Fruit fly (Drosophila melanogaster): ENCODE results near the gene eIF1A.

eIF1A gene

dm6 chr3R:18244171-18245043 lies 30.1 kb upstream of the eIF1A start (continued):
- TF ChIP-seq sens (GFP tag): peak; percentile 72
- peak; percentile 16; the same call in 1 of the 2 replicates for TF ChIP-seq CG32532 (GFP tag; IDR thresholded peaks at IDR 0.05)
- no peak for TF ChIP-seq CG17802 (tag; optimal IDR thresholded peaks at IDR 0.05)
- TF ChIP-seq CG6654 (GFP tag; optimal IDR thresholded peaks at IDR 0.05): no peak
- TF ChIP-seq gce (GFP tag; IDR thresholded peaks at IDR 0.05): no peak
- no peak for TF ChIP-seq Gsc (GFP tag; IDR thresholded peaks at IDR 0.05)
- TF ChIP-seq wdn (GFP tag; IDR thresholded peaks at IDR 0.05): no peak
- no peak for TF ChIP-seq ind (GFP tag; optimal IDR thresholded peaks at IDR 0.05)
- no peak for TF ChIP-seq CG8944 (GFP tag; optimal IDR thresholded peaks at IDR 0.05)
- no peak for TF ChIP-seq CG9727 (GFP tag; optimal IDR thresholded peaks at IDR 0.05)
- no peak for TF ChIP-seq al (GFP tag; IDR thresholded peaks at IDR 0.05)
- 0 out of 3 replicates have a peak, but pooled peaks have one; percentile 25 for TF ChIP-seq ken (GFP tag; IDR thresholded peaks at IDR 0.05)
- no peak for TF ChIP-seq ATbp (GFP tag; optimal IDR thresholded peaks at IDR 0.05)
- TF ChIP-seq dysf (GFP tag; IDR thresholded peaks at IDR 0.05): peak; percentile 41; the same call in 1 of the 3 replicates
- peak; percentile 48 for TF ChIP-seq corto (GFP tag; optimal IDR thresholded peaks at IDR 0.05)
- TF ChIP-seq CG5245 (GFP tag; optimal IDR thresholded peaks at IDR 0.05): no peak
- 0 out of 2 replicates have a peak, but pooled peaks have one; percentile 38 for TF ChIP-seq CG8765 (GFP tag; IDR thresholded peaks at IDR 0.05)
- TF ChIP-seq CG18599 (GFP tag; optimal IDR thresholded peaks at IDR 0.05): peak; percentile 17
- TF ChIP-seq CG7745 (tag; optimal IDR thresholded peaks at IDR 0.05): no peak
- no peak for TF ChIP-seq chn (GFP tag; optimal IDR thresholded peaks at IDR 0.05)

dm6 chr3R:18245044-18245596 lies 29.3 kb upstream of the eIF1A start:
- TF ChIP-seq knrl (GFP tag; IDR thresholded peaks at IDR 0.05; ENCODE audit: partially characterized antibody) (no peak), CG4707 (GFP tag; optimal IDR thresholded peaks at IDR 0.05) (no peak), tap (tag; optimal IDR thresholded peaks at IDR 0.05) (no peak), ewg (GFP tag; optimal IDR thresholded peaks at IDR 0.05) (peak; percentile 53), dimm (GFP tag; IDR thresholded peaks at IDR 0.05) (no peak), ttk (GFP tag; IDR thresholded peaks at IDR 0.05) (0 out of 2 replicates have a peak, but pooled peaks have one; percentile 17), sd (tag; optimal IDR thresholded peaks at IDR 0.05) (peak; percentile 67), sens-2 (GFP tag; IDR thresholded peaks at IDR 0.05) (no peak), Rfx (GFP tag; IDR thresholded peaks at IDR 0.05) (no peak), CG17385 (GFP tag; optimal IDR thresholded peaks at IDR 0.05) (no peak), CG11695 (GFP tag; IDR thresholded peaks at IDR 0.05) (0 out of 3 replicates have a peak, but pooled peaks have one; percentile 19), crp (GFP tag; optimal IDR thresholded peaks at IDR 0.05) (no peak), Oli (tag; optimal IDR thresholded peaks at IDR 0.05) (no peak), CG9609 (GFP tag; optimal IDR thresholded peaks at IDR 0.05) (no peak), pros (GFP tag; optimal IDR thresholded peaks at IDR 0.05) (peak; percentile 74), Fer2 (tag; optimal IDR thresholded peaks at IDR 0.05) (no peak), nerfin-2 (GFP tag; IDR thresholded peaks at IDR 0.05; ENCODE audit: partially characterized antibody) (0 out of 2 replicates have a peak, but pooled peaks have one; percentile 14), Dp (GFP tag; optimal IDR thresholded peaks at IDR 0.05) (no peak), CG3847 (GFP tag; IDR thresholded peaks at IDR 0.05) (no peak), bsh (GFP tag; optimal IDR thresholded peaks at IDR 0.05) (no peak), ap (GFP tag; IDR thresholded peaks at IDR 0.05) (peak; percentile 17; the same call in 1 of the 2 replicates), jigr1 (GFP tag; IDR thresholded peaks at IDR 0.05) (no peak), lab (GFP tag; optimal IDR thresholded peaks at IDR 0.05) (peak; percentile 32), hkb (optimal IDR thresholded peaks at IDR 0.05) (no peak), hkb (GFP tag; IDR thresholded peaks at IDR 0.05) (peak; percentile 23; the same call in 1 of the 2 replicates), CG9932 (GFP tag; IDR thresholded peaks at IDR 0.05) (no peak), cg (GFP tag; optimal IDR thresholded peaks at IDR 0.05) (peak; percentile 35), Ssrp (tag; optimal IDR thresholded peaks at IDR 0.05) (peak; percentile 0)
